Worm (Caenorhabditis elegans) whole organism, L3 larva: ENCODE results near the gene F13E6.2.
A peak's percentile ranks its signal among the peaks of the same experiment; 100 is the strongest.

ENCODE experiments used
- R02D3.7 ChIP-seq: fragments of 150-350 bp; optimal IDR thresholded peaks from 2 replicates; lab custom pipeline; 2014; ENCODE audit warnings: missing biosample characterization, missing genetic modification characterization
- ZK546.5 ChIP-seq: sonication (generic microtip); optimal IDR thresholded peaks from 2 replicates; lab custom pipeline; 2017; ENCODE audit warnings: missing biosample characterization, missing genetic modification characterization
- aly-2 ChIP-seq: fragments of 150-350 bp; optimal IDR thresholded peaks from 2 replicates; lab custom pipeline; 2014; ENCODE audit warnings: missing biosample characterization, missing genetic modification characterization
- ama-1 ChIP-seq: fragments of 150-350 bp; optimal IDR thresholded peaks from 2 replicates; lab custom pipeline; 2018
- ceh-16 ChIP-seq: sonication (generic microtip); optimal IDR thresholded peaks from 2 replicates; lab custom pipeline; 2017; ENCODE audit warnings: missing biosample characterization, missing genetic modification characterization
- ceh-28 ChIP-seq: fragments of 150-350 bp; optimal IDR thresholded peaks from 2 replicates; lab custom pipeline; 2014; ENCODE audit warnings: missing biosample characterization, missing genetic modification reagents, missing genetic modification characterization
- ceh-82 ChIP-seq: fragments of 150-350 bp; optimal IDR thresholded peaks from 2 replicates; lab custom pipeline; 2014; ENCODE audit warnings: missing biosample characterization, missing genetic modification characterization
- ceh-9 ChIP-seq: sonication (generic microtip); optimal IDR thresholded peaks from 2 replicates; lab custom pipeline; 2018; ENCODE audit warnings: missing biosample characterization, missing genetic modification characterization
- daf-12 ChIP-seq: fragments of 150-350 bp; optimal IDR thresholded peaks from 2 replicates; lab custom pipeline; 2014; ENCODE audit warnings: missing biosample characterization, missing genetic modification reagents, missing genetic modification characterization
- egl-27 ChIP-seq: sonication (generic microtip); optimal IDR thresholded peaks from 4 replicates; lab custom pipeline; 2017; ENCODE audit warnings: missing biosample characterization, missing genetic modification reagents, missing genetic modification characterization
- egl-5 ChIP-seq: fragments of 150-350 bp; optimal IDR thresholded peaks from 2 replicates; lab custom pipeline; 2017; ENCODE audit warnings: missing biosample characterization, missing genetic modification reagents, missing genetic modification characterization, inconsistent platforms
- elt-1 ChIP-seq: fragments of 150-350 bp; optimal IDR thresholded peaks from 2 replicates; lab custom pipeline; 2014; ENCODE audit warnings: missing biosample characterization, missing genetic modification characterization
- elt-2 ChIP-seq: sonication (generic microtip); optimal IDR thresholded peaks from 2 replicates; lab custom pipeline; 2016; ENCODE audit warnings: missing genetic modification reagents, mild to moderate bottlenecking, missing genetic modification characterization, missing compliant biosample characterization
- elt-3 ChIP-seq, 3 experiments: fragments of 150-350 bp in 1 of 3; sonication (generic microtip) in 2 of 3; optimal IDR thresholded peaks; 2 replicates in 2 of 3; 4 replicates in 1 of 3; lab custom pipeline; 2014 to 2017; ENCODE audit warnings: missing biosample characterization in 3 of 3, missing genetic modification characterization in 3 of 3
- eor-1 ChIP-seq, 2 experiments: fragments of 150-350 bp; optimal IDR thresholded peaks; 2 replicates each; lab custom pipeline; 2014 to 2018; ENCODE audit warnings: missing biosample characterization in 2 of 2, missing genetic modification characterization in 2 of 2
- fkh-10 ChIP-seq: sonication (generic microtip); optimal IDR thresholded peaks from 2 replicates; lab custom pipeline; 2017; ENCODE audit warnings: missing biosample characterization, missing genetic modification reagents, missing genetic modification characterization
- fkh-2 ChIP-seq: fragments of 150-350 bp; optimal IDR thresholded peaks from 2 replicates; lab custom pipeline; 2014; ENCODE audit warnings: missing biosample characterization, missing genetic modification reagents, missing genetic modification characterization
- fos-1 ChIP-seq: fragments of 150-350 bp; optimal IDR thresholded peaks from 2 replicates; lab custom pipeline; 2014; ENCODE audit warnings: missing biosample characterization, missing genetic modification characterization
- hmg-11 ChIP-seq: sonication (generic microtip); optimal IDR thresholded peaks from 2 replicates; lab custom pipeline; 2016; ENCODE audit warnings: missing genetic modification characterization, missing compliant biosample characterization
- jun-1 ChIP-seq: fragments of 150-350 bp; optimal IDR thresholded peaks from 2 replicates; lab custom pipeline; 2014; ENCODE audit warnings: missing biosample characterization, missing genetic modification reagents, missing genetic modification characterization
- lin-15B ChIP-seq: fragments of 150-350 bp; optimal IDR thresholded peaks from 2 replicates; lab custom pipeline; 2014; ENCODE audit warnings: missing biosample characterization, missing genetic modification characterization
- lin-39 ChIP-seq: fragments of 150-350 bp; optimal IDR thresholded peaks from 2 replicates; lab custom pipeline; 2018; ENCODE audit warnings: missing biosample characterization, missing genetic modification reagents, missing genetic modification characterization
- lsy-12 ChIP-seq: sonication (generic microtip); optimal IDR thresholded peaks from 2 replicates; lab custom pipeline; 2016; ENCODE audit warnings: mild to moderate bottlenecking, missing genetic modification characterization, missing compliant biosample characterization
- mdl-1 ChIP-seq: fragments of 150-350 bp; optimal IDR thresholded peaks from 2 replicates; lab custom pipeline; 2014; ENCODE audit warnings: missing biosample characterization, missing genetic modification characterization
- mml-1 ChIP-seq: fragments of 150-350 bp; sonication (generic microtip); optimal IDR thresholded peaks from 3 replicates; lab custom pipeline; 2014; ENCODE audit warnings: missing biosample characterization, missing genetic modification characterization
- nfya-1 ChIP-seq: sonication (generic microtip); optimal IDR thresholded peaks from 2 replicates; lab custom pipeline; 2017; ENCODE audit warnings: missing genetic modification characterization, mild to moderate bottlenecking, missing compliant biosample characterization, antibody characterized with exemption, moderate library complexity; ENCODE audit not compliant: insufficient read depth
- nhr-11 ChIP-seq: fragments of 150-350 bp; optimal IDR thresholded peaks from 2 replicates; lab custom pipeline; 2014; ENCODE audit warnings: missing biosample characterization, missing genetic modification characterization
- nhr-12 ChIP-seq: fragments of 150-350 bp; optimal IDR thresholded peaks from 2 replicates; lab custom pipeline; 2014; ENCODE audit warnings: missing biosample characterization, missing genetic modification characterization
- nhr-23 ChIP-seq: fragments of 150-350 bp; optimal IDR thresholded peaks from 2 replicates; lab custom pipeline; 2014; ENCODE audit warnings: missing biosample characterization, missing genetic modification reagents, missing genetic modification characterization
- nhr-237 ChIP-seq: fragments of 150-350 bp; optimal IDR thresholded peaks from 2 replicates; lab custom pipeline; 2014; ENCODE audit warnings: missing biosample characterization, missing genetic modification characterization
- nhr-25 ChIP-seq: sonication (generic microtip); optimal IDR thresholded peaks from 2 replicates; lab custom pipeline; 2017; ENCODE audit warnings: missing biosample characterization, missing genetic modification characterization
- nhr-28 ChIP-seq: fragments of 150-350 bp; optimal IDR thresholded peaks from 2 replicates; lab custom pipeline; 2014; ENCODE audit warnings: missing biosample characterization, missing genetic modification characterization
- nhr-43 ChIP-seq: sonication (generic microtip); optimal IDR thresholded peaks from 2 replicates; lab custom pipeline; 2016; ENCODE audit warnings: mild to moderate bottlenecking, missing genetic modification characterization, missing compliant biosample characterization; ENCODE audit not compliant: poor library complexity, severe bottlenecking
- nhr-67 ChIP-seq: fragments of 150-350 bp; optimal IDR thresholded peaks from 2 replicates; lab custom pipeline; 2014; ENCODE audit warnings: missing biosample characterization, missing genetic modification characterization
- nhr-76 ChIP-seq: fragments of 150-350 bp; sonication (generic microtip); optimal IDR thresholded peaks from 5 replicates; lab custom pipeline; 2014; ENCODE audit warnings: missing biosample characterization, missing genetic modification characterization
- nhr-77 ChIP-seq: fragments of 150-350 bp; optimal IDR thresholded peaks from 2 replicates; lab custom pipeline; 2014; ENCODE audit warnings: missing biosample characterization, missing genetic modification characterization
- pha-4 ChIP-seq: fragments of 150-350 bp; optimal IDR thresholded peaks from 2 replicates; lab custom pipeline; 2014; ENCODE audit warnings: missing biosample characterization, missing genetic modification reagents, missing genetic modification characterization
- pqm-1 ChIP-seq: fragments of 150-350 bp; optimal IDR thresholded peaks from 2 replicates; lab custom pipeline; 2017; ENCODE audit warnings: missing biosample characterization, missing genetic modification characterization, inconsistent platforms
- sea-2 ChIP-seq: fragments of 150-350 bp; sonication (generic microtip); optimal IDR thresholded peaks from 4 replicates; lab custom pipeline; 2014; ENCODE audit warnings: missing biosample characterization, missing genetic modification reagents, missing genetic modification characterization
- skn-1 ChIP-seq: fragments of 150-350 bp; optimal IDR thresholded peaks from 2 replicates; lab custom pipeline; 2014; ENCODE audit warnings: missing biosample characterization, missing genetic modification characterization
- snpc-4 ChIP-seq: fragments of 150-350 bp; optimal IDR thresholded peaks from 2 replicates; lab custom pipeline; 2014; ENCODE audit warnings: missing biosample characterization, missing genetic modification characterization
- tbx-2 ChIP-seq: sonication (generic microtip); optimal IDR thresholded peaks from 2 replicates; lab custom pipeline; 2016; ENCODE audit warnings: mild to moderate bottlenecking, missing genetic modification characterization, missing compliant biosample characterization
- unc-39 ChIP-seq: sonication (generic microtip); optimal IDR thresholded peaks from 4 replicates; lab custom pipeline; 2017; ENCODE audit warnings: missing biosample characterization, missing genetic modification characterization
- unc-62 ChIP-seq: fragments of 150-350 bp; sonication (generic microtip); optimal IDR thresholded peaks from 4 replicates; lab custom pipeline; 2014; ENCODE audit warnings: missing biosample characterization, missing genetic modification reagents, missing genetic modification characterization
- zag-1 ChIP-seq: fragments of 150-350 bp; optimal IDR thresholded peaks from 2 replicates; lab custom pipeline; 2014; ENCODE audit warnings: missing biosample characterization, missing genetic modification characterization
- ztf-11 ChIP-seq: fragments of 150-350 bp; optimal IDR thresholded peaks from 2 replicates; lab custom pipeline; 2014; ENCODE audit warnings: missing biosample characterization, missing genetic modification characterization
- ztf-4 ChIP-seq: fragments of 150-350 bp; optimal IDR thresholded peaks from 2 replicates; lab custom pipeline; 2014; ENCODE audit warnings: missing biosample characterization, missing genetic modification characterization

F13E6.2 gene

ce11 chrX:10678081-10678736, 4.1 kb upstream of the F13E6.2 start:
- peak; percentile 96 for TF ChIP-seq pha-4 (tag; lab: Kevin White, UChicago)
- TF ChIP-seq lin-39 (tag; lab: Kevin White, UChicago), result peak; percentile 74
- TF ChIP-seq skn-1, result no peak
- peak; percentile 57 for TF ChIP-seq nhr-43 (tag; lab: Kevin White, UChicago)
- TF ChIP-seq egl-5 (tag; lab: Kevin White, UChicago), result peak; percentile 98
- peak; percentile 27 for TF ChIP-seq nhr-23
- TF ChIP-seq pqm-1 (tag; lab: Kevin White, UChicago), result peak; percentile 37
- peak; percentile 42 for TF ChIP-seq egl-27 (tag; lab: Kevin White, UChicago)
- no peak for TF ChIP-seq nhr-12 (tag; lab: Kevin White, UChicago)
- peak; percentile 68 for TF ChIP-seq nhr-25
- no peak for TF ChIP-seq sea-2 (GFP tag; lab: Kevin White, UChicago)
- TF ChIP-seq nfya-1 (tag; lab: Kevin White, UChicago), result peak; percentile 40
- peak; percentile 33 for TF ChIP-seq ama-1 (lab: Kevin White, UChicago)
- TF ChIP-seq R02D3.7, result no peak
- no peak for TF ChIP-seq mdl-1 (tag; lab: Kevin White, UChicago)
- peak; percentile 1 for TF ChIP-seq lsy-12 (tag; lab: Kevin White, UChicago)
- TF ChIP-seq elt-2 (tag; lab: Kevin White, UChicago), result peak; percentile 1

- TF ChIP-seq elt-2 (tag; lab: Kevin White, UChicago) (peak; percentile 20), pqm-1 (tag; lab: Kevin White, UChicago) (no peak), nhr-11 (tag; lab: Kevin White, UChicago) (no peak), ama-1 (lab: Kevin White, UChicago) (no peak), nfya-1 (tag; lab: Kevin White, UChicago) (peak; percentile 56), daf-12 (tag; lab: Kevin White, UChicago) (no peak), lsy-12 (tag; lab: Kevin White, UChicago) (no peak), egl-27 (tag; lab: Kevin White, UChicago) (no peak), aly-2 (tag; lab: Kevin White, UChicago) (no peak), mml-1 (tag; lab: Kevin White, UChicago) (no peak), elt-3 (tag; optimal IDR thresholded peaks at IDR 0.05; lab: Kevin White, UChicago) (peak in 1 of 3 experiments; percentile 43), fkh-10 (GFP tag; lab: Kevin White, UChicago) (no peak), sea-2 (GFP tag; lab: Kevin White, UChicago) (no peak), jun-1 (tag; lab: Kevin White, UChicago) (no peak), ceh-82 (tag; lab: Kevin White, UChicago) (no peak), ceh-28 (tag; lab: Kevin White, UChicago) (peak; percentile 81), lin-39 (tag; lab: Kevin White, UChicago) (peak; percentile 10), ZK546.5 (tag; lab: Kevin White, UChicago) (no peak), skn-1 (no peak), zag-1 (tag; lab: Kevin White, UChicago) (no peak), nhr-237 (tag; lab: Kevin White, UChicago) (no peak), nhr-23 (peak; percentile 79), R02D3.7 (no peak), tbx-2 (tag; lab: Kevin White, UChicago) (peak; percentile 14), elt-1 (peak; percentile 60), ztf-11 (tag; lab: Kevin White, UChicago) (no peak), nhr-67 (tag; lab: Kevin White, UChicago) (no peak), mdl-1 (tag; lab: Kevin White, UChicago) (no peak), nhr-28 (tag; lab: Kevin White, UChicago) (no peak), fos-1 (tag; lab: Kevin White, UChicago) (no peak), nhr-12 (tag; lab: Kevin White, UChicago) (no peak), nhr-43 (tag; lab: Kevin White, UChicago) (peak; percentile 6), hmg-11 (peak; percentile 77), ceh-16 (tag; lab: Kevin White, UChicago) (no peak), nhr-76 (tag; lab: Kevin White, UChicago) (no peak), fkh-2 (tag; lab: Kevin White, UChicago) (no peak), nhr-25 (peak; percentile 69), ztf-4 (tag; lab: Kevin White, UChicago) (peak; percentile 11), lin-15B (tag; lab: Kevin White, UChicago) (no peak), unc-39 (tag; lab: Kevin White, UChicago) (no peak), snpc-4 (tag; lab: Kevin White, UChicago) (no peak), ceh-9 (no peak), eor-1 (tag; optimal IDR thresholded peaks at IDR 0.05; lab: Kevin White, UChicago) (no peak), nhr-77 (tag; lab: Kevin White, UChicago) (no peak), pha-4 (tag; lab: Kevin White, UChicago) (peak; percentile 56), unc-62 (GFP tag; lab: Kevin White, UChicago) (no peak), egl-5 (tag; lab: Kevin White, UChicago) (no peak)
- TF ChIP-seq, all 47 proteins: peak for 13
These were observed 3.5 kb upstream of the F13E6.2 start for ce11 chrX:10677552-10677951.
